Worm (Caenorhabditis elegans) whole organism, L4/young adult: ENCODE measurements around the gene srlf-5.

Experiments
- W03F9.2 ChIP-seq: fragments of 150-350 bp; optimal IDR thresholded peaks from 2 replicates; lab custom pipeline; 2014; ENCODE audit warnings: missing biosample characterization, missing genetic modification characterization
- him-1 ChIP-seq: sonication (generic microtip); optimal IDR thresholded peaks from 2 replicates; lab custom pipeline; 2016; ENCODE audit warnings: missing genotype, missing genetic modification reagents, missing genetic modification characterization, missing compliant biosample characterization

ce11 chrIV:12883190-12883589 lies 43.3 kb downstream of the srlf-5 start, which contains the start of gene ZK896.4:
- TF ChIP-seq him-1 (tag; lab: Kevin White, UChicago) (no peak), W03F9.2 (tag; lab: Kevin White, UChicago) (no peak)
